Fruit fly (Drosophila melanogaster): Measurements from ENCODE around the gene Apoltp.

Gene Apoltp

dm6 chr2L:9672246-9672645 lies 38.3 kb downstream of the Apoltp start:
- TF ChIP-seq fkh (GFP tag; optimal IDR thresholded peaks at IDR 0.05) (peak; percentile 50), svp (GFP tag) (peak; percentile 15), esn (GFP tag; optimal IDR thresholded peaks at IDR 0.05) (no peak)

- TF ChIP-seq ss (GFP tag; optimal IDR thresholded peaks at IDR 0.05): no peak
- TF ChIP-seq Lpt (GFP tag; optimal IDR thresholded peaks at IDR 0.05): no peak
- TF ChIP-seq Smox (GFP tag; optimal IDR thresholded peaks at IDR 0.05): no peak
- no peak for TF ChIP-seq CG6854 (GFP tag; optimal IDR thresholded peaks at IDR 0.05)
- TF ChIP-seq CG8319 (GFP tag; optimal IDR thresholded peaks at IDR 0.05): no peak
- no peak for TF ChIP-seq Blimp-1 (GFP tag; optimal IDR thresholded peaks at IDR 0.05)
- TF ChIP-seq topi (GFP tag; optimal IDR thresholded peaks at IDR 0.05): no peak
- TF ChIP-seq Ets96B (tag; optimal IDR thresholded peaks at IDR 0.05): no peak
- no peak for TF ChIP-seq svp (GFP tag)
Observed at dm6 chr2L:9673235-9673634, 39.3 kb downstream of the Apoltp start.

dm6 chr2L:9677101-9677500 lies 43.1 kb downstream of the Apoltp start:
- TF ChIP-seq CG8632 (GFP tag; optimal IDR thresholded peaks at IDR 0.05): no peak
- no peak for TF ChIP-seq dsx (GFP tag; optimal IDR thresholded peaks at IDR 0.05; ENCODE audit: poor library complexity, severe bottlenecking)
- TF ChIP-seq svp (GFP tag): peak; percentile 42
- TF ChIP-seq vri (GFP tag; optimal IDR thresholded peaks at IDR 0.05): peak; percentile 61

dm6 chr2L:9679789-9680188 lies 45.8 kb downstream of the Apoltp start:
- no peak for TF ChIP-seq Ets21C (GFP tag; optimal IDR thresholded peaks at IDR 0.05)
- no peak for TF ChIP-seq Sox102F (GFP tag; optimal IDR thresholded peaks at IDR 0.05)
- no peak for TF ChIP-seq cyc (GFP tag; optimal IDR thresholded peaks at IDR 0.05)
- no peak for TF ChIP-seq pdm3 (GFP tag; optimal IDR thresholded peaks at IDR 0.05)
- no peak for TF ChIP-seq CG15336 (GFP tag; IDR thresholded peaks at IDR 0.05)
- TF ChIP-seq dac (GFP tag; optimal IDR thresholded peaks at IDR 0.05): no peak
- TF ChIP-seq Eip93F (GFP tag; optimal IDR thresholded peaks at IDR 0.05): no peak
- no peak for TF ChIP-seq lz (GFP tag; optimal IDR thresholded peaks at IDR 0.05)
- no peak for TF ChIP-seq eg (GFP tag; IDR thresholded peaks at IDR 0.05)
- TF ChIP-seq CG8319 (GFP tag; optimal IDR thresholded peaks at IDR 0.05): no peak
- no peak for TF ChIP-seq acj6 (GFP tag; optimal IDR thresholded peaks at IDR 0.05)
- no peak for TF ChIP-seq Smox (GFP tag; optimal IDR thresholded peaks at IDR 0.05)
- TF ChIP-seq Sox15 (GFP tag; optimal IDR thresholded peaks at IDR 0.05): no peak
- no peak for TF ChIP-seq Blimp-1 (GFP tag; optimal IDR thresholded peaks at IDR 0.05)
- TF ChIP-seq CG6792 (GFP tag; optimal IDR thresholded peaks at IDR 0.05): no peak
- no peak for TF ChIP-seq CG9139 (GFP tag; optimal IDR thresholded peaks at IDR 0.05)

dm6 chr2L:9684108-9684507 lies 50.1 kb downstream of the Apoltp start:
- TF ChIP-seq CG6808 (GFP tag; optimal IDR thresholded peaks at IDR 0.05) (peak; percentile 23), topi (GFP tag; optimal IDR thresholded peaks at IDR 0.05) (no peak), Eip78C (GFP tag) (peak; percentile 66), ss (GFP tag; optimal IDR thresholded peaks at IDR 0.05) (peak in 1 of 2 experiments; percentile 32)

dm6 chr2L:9685184-9685583 lies 51.2 kb downstream of the Apoltp start:
- TF ChIP-seq fd59A (GFP tag; optimal IDR thresholded peaks at IDR 0.05) (no peak), CG6276 (GFP tag; optimal IDR thresholded peaks at IDR 0.05) (no peak), Eip78C (GFP tag) (no peak), Eip93F (GFP tag; optimal IDR thresholded peaks at IDR 0.05) (no peak), Ets21C (GFP tag; optimal IDR thresholded peaks at IDR 0.05) (no peak)

Measured in whole organism, prepupa.